Fruit fly (Drosophila melanogaster): ENCODE data around the gene psd.
A peak's percentile ranks its signal among the peaks of the same experiment; 100 is the strongest.

psd gene

DNA sequence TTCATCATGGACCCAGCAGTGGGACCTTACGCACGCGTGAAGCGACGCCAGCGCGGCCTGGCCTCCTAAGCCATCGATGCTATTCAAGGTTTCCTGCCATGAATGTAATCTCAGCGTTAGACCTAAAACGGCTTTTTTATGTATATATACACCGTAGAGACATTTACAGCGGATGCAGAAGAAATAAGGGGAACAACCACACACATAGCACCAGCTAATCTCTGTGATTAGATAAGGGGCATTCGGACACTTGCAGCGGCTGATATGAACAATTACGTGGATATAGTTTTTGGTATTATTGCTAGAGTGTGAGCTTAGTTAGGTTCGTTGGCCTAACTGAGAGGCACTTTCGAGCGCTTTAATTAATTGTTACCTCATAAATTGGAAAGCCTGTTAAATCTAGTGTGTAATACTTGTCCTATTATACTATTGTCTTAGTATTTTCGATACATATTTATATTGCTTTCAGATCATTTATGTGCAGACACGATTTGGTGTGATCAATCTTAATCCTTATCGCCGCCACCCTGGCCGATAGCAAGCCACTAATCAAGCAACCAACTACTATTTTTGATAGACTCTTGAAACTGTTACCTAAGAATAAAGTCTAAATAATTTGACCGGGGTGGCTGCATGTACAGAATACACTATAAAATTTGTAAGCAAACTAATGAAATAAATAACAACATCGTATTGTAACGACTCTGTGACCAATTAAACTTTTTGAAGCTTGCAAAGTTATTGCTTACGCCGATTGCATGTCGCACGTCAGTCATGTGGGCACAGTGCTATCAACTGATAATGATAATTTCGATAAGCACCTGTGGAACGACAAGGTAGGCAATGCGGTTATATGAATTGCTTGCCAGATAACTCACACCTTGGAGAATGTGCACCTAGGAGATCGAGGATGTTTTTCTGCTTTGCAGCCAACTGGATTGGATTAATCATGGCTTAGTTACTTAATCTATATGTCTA lies 23.7 kb upstream of the psd start (continued):
- TF ChIP-seq Nf-YA (GFP tag; IDR thresholded peaks at IDR 0.05) (no peak), Dref (GFP tag; IDR thresholded peaks at IDR 0.05) (no peak), TFAM (GFP tag; optimal IDR thresholded peaks at IDR 0.05) (no peak), HLHmδ (GFP tag; optimal IDR thresholded peaks at IDR 0.05) (no peak), CG9932 (GFP tag; IDR thresholded peaks at IDR 0.05) (no peak), Dbx (GFP tag; IDR thresholded peaks at IDR 0.05) (peak; percentile 16; the same call in 1 of the 3 replicates), CG18011 (GFP tag; optimal IDR thresholded peaks at IDR 0.05) (no peak), Mes4 (GFP tag; optimal IDR thresholded peaks at IDR 0.05) (no peak), CG2712 (tag; optimal IDR thresholded peaks at IDR 0.05) (no peak), B-H2 (GFP tag; optimal IDR thresholded peaks at IDR 0.05) (no peak), bab2 (GFP tag; optimal IDR thresholded peaks at IDR 0.05) (no peak), CG18262 (tag; optimal IDR thresholded peaks at IDR 0.05) (no peak), CG2889 (GFP tag; IDR thresholded peaks at IDR 0.05) (no peak), lov (optimal IDR thresholded peaks at IDR 0.05) (no peak), lov (GFP tag; IDR thresholded peaks at IDR 0.05) (no peak), CG2116 (GFP tag; optimal IDR thresholded peaks at IDR 0.05) (no peak), HLH54F (GFP tag; optimal IDR thresholded peaks at IDR 0.05) (no peak), danr (GFP tag; IDR thresholded peaks at IDR 0.05) (no peak), Hey (tag; optimal IDR thresholded peaks at IDR 0.05) (peak; percentile 98), pan (optimal IDR thresholded peaks at IDR 0.05) (no peak), pan (GFP tag; optimal IDR thresholded peaks at IDR 0.05 in 1 of 2, IDR thresholded peaks at IDR 0.05 in 1 of 2) (no peak), slp2 (GFP tag; optimal IDR thresholded peaks at IDR 0.05) (no peak), mld (GFP tag; IDR thresholded peaks at IDR 0.05; ENCODE audit: partially characterized antibody) (no peak)

DNA sequence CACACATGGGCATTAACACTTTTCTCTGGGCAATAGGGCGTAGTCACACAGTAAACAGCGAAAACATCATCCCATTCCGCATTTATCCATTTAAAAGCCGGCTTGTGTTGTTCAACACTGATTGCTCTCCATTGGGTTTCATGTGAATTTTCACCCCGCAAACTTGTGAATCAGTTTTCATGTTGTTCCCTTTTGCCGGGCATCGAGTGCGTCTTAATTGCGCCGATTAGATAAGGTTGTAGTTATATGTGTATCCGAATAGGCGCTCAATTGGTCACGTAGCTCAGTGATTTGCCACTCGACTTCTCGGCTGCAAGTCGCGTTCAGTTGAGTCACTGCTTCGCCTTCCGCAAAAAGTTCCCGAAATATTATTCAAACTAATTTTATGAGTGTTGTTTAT lies 22.2 kb upstream of the psd start:
- TF ChIP-seq scrt (GFP tag; optimal IDR thresholded peaks at IDR 0.05) (no peak), B-H2 (GFP tag; optimal IDR thresholded peaks at IDR 0.05) (no peak), CG7556 (GFP tag; optimal IDR thresholded peaks at IDR 0.05) (no peak), sug (tag; optimal IDR thresholded peaks at IDR 0.05) (peak; percentile 27), ken (GFP tag; IDR thresholded peaks at IDR 0.05) (no peak), B-H1 (GFP tag; IDR thresholded peaks at IDR 0.05) (no peak), CG1529 (GFP tag; optimal IDR thresholded peaks at IDR 0.05) (peak; percentile 86), Hsf (GFP tag; optimal IDR thresholded peaks at IDR 0.05) (no peak), Oaz (GFP tag; IDR thresholded peaks at IDR 0.05) (no peak), bab2 (GFP tag; optimal IDR thresholded peaks at IDR 0.05) (no peak), kah (GFP tag; optimal IDR thresholded peaks at IDR 0.05) (no peak), unpg (GFP tag; optimal IDR thresholded peaks at IDR 0.05) (no peak), Jarid2 (GFP tag; optimal IDR thresholded peaks at IDR 0.05) (no peak), CG32532 (GFP tag; IDR thresholded peaks at IDR 0.05) (no peak), stwl (tag; optimal IDR thresholded peaks at IDR 0.05) (peak; percentile 30), yki (optimal IDR thresholded peaks at IDR 0.05) (no peak), CG3847 (GFP tag; IDR thresholded peaks at IDR 0.05) (no peak), gsb-n (tag; optimal IDR thresholded peaks at IDR 0.05) (peak; percentile 72), CG13424 (tag; optimal IDR thresholded peaks at IDR 0.05) (no peak), mirr (GFP tag; optimal IDR thresholded peaks at IDR 0.05) (peak; percentile 31), CG7839 (tag; optimal IDR thresholded peaks at IDR 0.05) (no peak), Pdp1 (GFP tag; optimal IDR thresholded peaks at IDR 0.05) (peak in 1 of 2 experiments; percentile 47), CG3995 (GFP tag; optimal IDR thresholded peaks at IDR 0.05) (peak; percentile 85), CG18011 (GFP tag; optimal IDR thresholded peaks at IDR 0.05) (peak; percentile 32), Rfx (GFP tag; IDR thresholded peaks at IDR 0.05) (no peak), CG34422 (GFP tag; IDR thresholded peaks at IDR 0.05) (no peak), exex (tag; optimal IDR thresholded peaks at IDR 0.05) (peak; percentile 87), Hr39 (optimal IDR thresholded peaks at IDR 0.05) (no peak), ems (GFP tag; optimal IDR thresholded peaks at IDR 0.05) (no peak), eyg (GFP tag; optimal IDR thresholded peaks at IDR 0.05) (no peak), pros (GFP tag; optimal IDR thresholded peaks at IDR 0.05) (peak; percentile 1)

Data from whole organism, embryonic.